Worm (Caenorhabditis elegans): ENCODE results near the gene F07F6.4.

F07F6.4 gene

DNA sequence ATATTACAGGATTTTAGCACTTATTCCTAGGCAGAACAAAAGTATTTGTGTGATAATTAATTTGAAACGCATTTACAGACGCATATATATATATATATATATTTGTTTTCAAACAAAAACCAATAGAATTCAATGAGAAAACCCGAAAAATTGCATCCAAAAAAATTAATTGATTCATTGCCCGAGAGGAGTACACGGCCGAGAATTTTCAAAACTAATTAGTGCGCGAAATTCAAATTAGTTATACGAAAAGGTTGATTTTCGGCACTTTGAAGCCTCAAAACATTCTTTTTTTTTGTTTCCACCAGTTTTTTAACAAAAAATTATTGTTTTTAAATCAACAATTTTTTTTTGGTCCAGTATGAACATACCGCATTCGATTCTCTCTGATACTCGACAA lies 37.9 kb downstream of the F07F6.4 start:
- TF ChIP-seq gmeb-2 (tag; optimal IDR thresholded peaks at IDR 0.05) (no peak), elt-2 (tag; optimal IDR thresholded peaks at IDR 0.05) (peak; percentile 2)

DNA sequence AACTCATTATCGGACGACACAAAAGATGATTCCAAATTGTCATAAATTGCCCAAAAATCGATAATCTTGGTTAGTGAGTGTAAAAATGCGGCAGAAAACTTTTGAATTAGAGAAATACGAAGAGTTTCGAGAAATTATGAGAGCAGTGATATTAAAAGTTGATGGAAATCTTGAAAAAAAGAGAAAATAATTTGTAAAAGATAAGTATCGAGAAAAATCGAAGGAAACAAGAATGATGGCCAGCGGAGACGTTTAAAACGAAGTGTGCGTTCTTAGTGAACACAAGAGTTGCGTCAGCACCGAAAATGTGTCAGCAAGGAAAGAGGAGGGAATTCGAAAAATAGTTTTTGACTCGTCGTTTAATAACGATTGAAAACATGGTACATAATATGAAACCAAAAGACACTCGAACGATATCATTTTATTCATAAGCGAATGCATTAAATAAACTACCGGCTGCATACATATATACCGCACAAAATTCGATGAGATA lies 39.5 kb downstream of the F07F6.4 start, which contains the start of gene ndx-6:
ndx-6 (minus strand) TSS at position 51 of the 493 bp plus-strand sequence.
- TF ChIP-seq unc-3 (GFP tag; conservative IDR thresholded peaks at IDR 0.05) (no peak), unc-3 (tag; optimal IDR thresholded peaks at IDR 0.05) (peak; percentile 58), ets-4 (tag; optimal IDR thresholded peaks at IDR 0.05) (peak; percentile 16), tbx-2 (tag; optimal IDR thresholded peaks at IDR 0.05) (peak; percentile 71), ceh-19 (GFP tag; optimal IDR thresholded peaks at IDR 0.05) (peak; percentile 53), che-1 (tag; optimal IDR thresholded peaks at IDR 0.05) (no peak), ceh-31 (tag; optimal IDR thresholded peaks at IDR 0.05) (peak; percentile 78), unc-86 (tag; optimal IDR thresholded peaks at IDR 0.05) (peak; percentile 43), C38D4.7 (GFP tag; optimal IDR thresholded peaks at IDR 0.05) (peak; percentile 16), elt-2 (tag; optimal IDR thresholded peaks at IDR 0.05) (peak; percentile 91), npax-4 (tag; optimal IDR thresholded peaks at IDR 0.05) (no peak), zip-5 (tag; optimal IDR thresholded peaks at IDR 0.05) (no peak), ttx-3 (tag; optimal IDR thresholded peaks at IDR 0.05) (peak; percentile 19), ceh-18 (tag; optimal IDR thresholded peaks at IDR 0.05) (peak; percentile 60), pqm-1 (tag; optimal IDR thresholded peaks at IDR 0.05) (no peak), pat-9 (tag; optimal IDR thresholded peaks at IDR 0.05) (peak; percentile 42), gmeb-2 (tag; optimal IDR thresholded peaks at IDR 0.05) (no peak), sdc-2 (tag; optimal IDR thresholded peaks at IDR 0.05) (peak; percentile 11), hlh-8 (tag; optimal IDR thresholded peaks at IDR 0.05) (peak; percentile 10), unc-42 (tag; optimal IDR thresholded peaks at IDR 0.05) (peak; percentile 44), dve-1 (tag; optimal IDR thresholded peaks at IDR 0.05) (peak; percentile 40), C08G9.2 (tag; optimal IDR thresholded peaks at IDR 0.05) (peak; percentile 14), ceh-48 (tag; optimal IDR thresholded peaks at IDR 0.05) (peak; percentile 46), nhr-11 (tag; optimal IDR thresholded peaks at IDR 0.05) (no peak), rnt-1 (tag; optimal IDR thresholded peaks at IDR 0.05) (peak; percentile 43), nfya-1 (tag; optimal IDR thresholded peaks at IDR 0.05) (peak; percentile 70), ref-2 (tag; optimal IDR thresholded peaks at IDR 0.05) (peak; percentile 55), ceh-34 (tag; optimal IDR thresholded peaks at IDR 0.05) (peak; percentile 56), fkh-6 (tag; optimal IDR thresholded peaks at IDR 0.05) (peak; percentile 44)

DNA sequence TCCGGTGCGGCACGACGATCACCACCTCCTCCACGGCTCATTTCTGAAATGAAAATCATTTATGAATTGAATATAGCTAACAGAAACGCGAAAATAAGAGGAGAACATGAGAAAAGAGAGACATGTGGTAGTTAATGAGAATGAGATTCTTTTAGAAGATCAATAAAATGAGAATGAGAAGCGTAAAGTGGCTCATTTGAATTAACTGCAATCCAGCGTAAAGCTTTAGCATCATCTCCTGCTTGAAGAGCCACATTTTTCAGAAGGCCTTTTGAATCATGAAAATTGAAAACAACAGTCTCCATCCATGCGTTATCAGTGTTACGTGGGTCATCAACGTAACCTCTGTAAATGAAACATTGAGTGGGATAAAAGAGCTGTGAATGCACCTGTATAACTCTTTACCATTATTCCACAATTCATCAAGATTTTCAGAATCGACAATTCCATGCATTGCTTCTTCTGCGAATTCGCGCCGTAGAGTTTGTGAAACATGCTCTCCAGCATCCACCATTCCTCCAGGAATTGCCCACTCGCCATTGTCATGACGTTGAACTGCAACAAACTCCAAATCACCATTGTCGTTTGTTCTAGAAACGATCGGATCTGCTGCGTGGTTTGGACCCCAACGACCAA lies 40.5 kb downstream of the F07F6.4 start, which contains the start of gene rsp-4:
rsp-4 (minus strand) TSS at position 51 of the 636 bp plus-strand sequence.
- TF ChIP-seq lim-6 (tag; optimal IDR thresholded peaks at IDR 0.05) (no peak), gmeb-2 (tag; optimal IDR thresholded peaks at IDR 0.05) (no peak), fkh-10 (GFP tag; optimal IDR thresholded peaks at IDR 0.05) (no peak), sdc-2 (tag; optimal IDR thresholded peaks at IDR 0.05) (no peak), syd-9 (tag; optimal IDR thresholded peaks at IDR 0.05) (no peak), odd-2 (tag; optimal IDR thresholded peaks at IDR 0.05) (no peak), ceh-30 (tag; optimal IDR thresholded peaks at IDR 0.05) (no peak), nfya-1 (tag; optimal IDR thresholded peaks at IDR 0.05) (no peak), pax-1 (tag; optimal IDR thresholded peaks at IDR 0.05) (no peak), ceh-18 (tag; optimal IDR thresholded peaks at IDR 0.05) (no peak), ceh-24 (tag; optimal IDR thresholded peaks at IDR 0.05) (no peak), madf-2 (tag; optimal IDR thresholded peaks at IDR 0.05) (no peak), unc-55 (GFP tag; optimal IDR thresholded peaks at IDR 0.05) (no peak), tbx-2 (tag; optimal IDR thresholded peaks at IDR 0.05) (no peak), tbx-7 (tag; optimal IDR thresholded peaks at IDR 0.05) (no peak)

All from whole organism, late embryonic.